Fruit fly (Drosophila melanogaster) whole organism, embryonic: Measurements from ENCODE around the gene Vti1a.

Experiments used
- Hmx ChIP-seq: fragments of 200-800 bp; sonication (Bioruptor generic); optimal IDR thresholded peaks from 2 replicates; lab custom pipeline; 2016; ENCODE audit warnings: missing biosample characterization, missing genetic modification characterization
- jing ChIP-seq: fragments of 200-800 bp; sonication (Bioruptor generic); optimal IDR thresholded peaks from 2 replicates; lab custom pipeline; 2018; ENCODE audit warnings: missing biosample characterization, mild to moderate bottlenecking, missing genetic modification characterization
- lola ChIP-seq, 3 experiments: fragments of >200 bp in 2 of 3; fragments of 200-800 bp in 1 of 3; sonication (Bioruptor generic) in 1 of 3; optimal IDR thresholded peaks; 2 replicates each; lab custom pipeline; 2017 to 2019; ENCODE audit warnings: missing biosample characterization in 3 of 3, missing genetic modification characterization in 3 of 3, mild to moderate bottlenecking in 1 of 3, moderate library complexity in 1 of 3
- maf-S ChIP-seq: fragments of 200-800 bp; sonication (Bioruptor generic); optimal IDR thresholded peaks from 2 replicates; lab custom pipeline; 2016; ENCODE audit warnings: missing biosample characterization, missing genetic modification characterization
- mirr ChIP-seq: fragments of 200-800 bp; sonication (Bioruptor generic); optimal IDR thresholded peaks from 3 replicates; lab custom pipeline; 2018; ENCODE audit warnings: missing biosample characterization, mild to moderate bottlenecking, missing genetic modification characterization
- phol ChIP-seq: fragments of 200-800 bp; sonication (Bioruptor generic); optimal IDR thresholded peaks from 3 replicates; lab custom pipeline; 2018; ENCODE audit warnings: missing biosample characterization, mild to moderate bottlenecking, missing genetic modification characterization, moderate library complexity
- stc ChIP-seq: fragments of 200-800 bp; sonication (Bioruptor generic); IDR thresholded peaks from 2 replicates; pipeline ENCODE4 v1.3.6; 2022; ENCODE audit warnings: missing biosample characterization, missing genetic modification characterization

DNA sequence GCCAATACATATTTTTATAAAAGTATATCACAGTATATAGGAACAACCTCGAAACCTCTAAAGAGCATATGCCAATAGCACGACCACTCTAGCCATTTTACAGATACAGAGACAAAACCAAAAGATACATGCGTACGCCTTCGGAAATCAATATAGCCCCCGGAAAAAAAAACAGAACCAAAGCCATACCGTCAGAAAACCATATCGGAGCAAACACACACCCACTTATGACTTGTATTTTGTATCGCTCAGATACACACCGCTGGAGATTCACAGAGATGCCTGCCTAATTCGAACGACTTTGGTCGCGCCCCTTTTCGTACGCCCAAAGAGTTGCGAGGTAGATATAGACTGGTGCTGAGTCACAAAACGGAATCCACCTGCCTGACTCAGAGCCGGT is 2.8 kb upstream of the Vti1a start:
- TF ChIP-seq maf-S (GFP tag; lab: Kevin White, UChicago), result no peak
- no peak for TF ChIP-seq jing (GFP tag; lab: Kevin White, UChicago)
- TF ChIP-seq mirr (GFP tag; lab: Kevin White, UChicago), result no peak
- TF ChIP-seq phol (tag; lab: Kevin White, UChicago), result no peak
- TF ChIP-seq lola (GFP tag; optimal IDR thresholded peaks at IDR 0.05; lab: Kevin White, UChicago), result no peak
- TF ChIP-seq Hmx (GFP tag; lab: Kevin White, UChicago), result no peak
- no peak for TF ChIP-seq stc
